Fruit fly (Drosophila melanogaster) whole organism, embryonic: ENCODE measurements around the gene CG34256.

ENCODE experiments used
- Abd-B ChIP-seq: fragments of 200-800 bp; sonication (Bioruptor generic); optimal IDR thresholded peaks from 2 replicates; lab custom pipeline; 2018; ENCODE audit warnings: missing biosample characterization, mild to moderate bottlenecking, missing genetic modification characterization, moderate library complexity
- Asciz ChIP-seq: fragments of 200-800 bp; sonication (Bioruptor generic); optimal IDR thresholded peaks from 2 replicates; lab custom pipeline; 2017; ENCODE audit warnings: missing biosample characterization, mild to moderate bottlenecking, missing genetic modification characterization, missing genetic modification reagents
- Atf3 ChIP-seq: fragments of 200-800 bp; sonication (Bioruptor generic); optimal IDR thresholded peaks from 3 replicates; lab custom pipeline; 2016; ENCODE audit warnings: missing biosample characterization, missing genetic modification characterization
- Awh ChIP-seq: fragments of 200-800 bp; sonication (Bioruptor generic); IDR thresholded peaks from 2 replicates; pipeline ENCODE4, ENCODE4 v1.3.6; 2022; ENCODE audit warnings: missing biosample characterization, missing genetic modification characterization
- CG10431 ChIP-seq: fragments of 200-800 bp; sonication (Bioruptor generic); optimal IDR thresholded peaks from 3 replicates; lab custom pipeline; 2018; ENCODE audit warnings: missing biosample characterization, mild to moderate bottlenecking, missing genetic modification characterization
- CG10543 ChIP-seq: fragments of 200-800 bp; sonication (Bioruptor generic); optimal IDR thresholded peaks from 3 replicates; lab custom pipeline; 2017; ENCODE audit warnings: missing biosample characterization, mild to moderate bottlenecking, missing genetic modification characterization, moderate library complexity
- CG11560 ChIP-seq: fragments of 200-800 bp; sonication (Bioruptor generic); IDR thresholded peaks from 3 replicates; pipeline ENCODE4 v1.3.6; 2022; ENCODE audit warnings: missing biosample characterization, missing genetic modification characterization
- CG13123 ChIP-seq: fragments of 200-800 bp; sonication (Bioruptor generic); optimal IDR thresholded peaks from 2 replicates; lab custom pipeline; 2016; ENCODE audit warnings: missing biosample characterization, missing genetic modification characterization
- CG14965 ChIP-seq: fragments of 200-800 bp; sonication (Bioruptor generic); optimal IDR thresholded peaks from 2 replicates; lab custom pipeline; 2016; ENCODE audit warnings: missing biosample characterization, missing genetic modification characterization, borderline replicate concordance
- CG15011 ChIP-seq: fragments of 200-800 bp; sonication (Bioruptor generic); optimal IDR thresholded peaks from 3 replicates; lab custom pipeline; 2018; ENCODE audit warnings: missing biosample characterization, mild to moderate bottlenecking, missing genetic modification characterization
- CG15269 ChIP-seq: fragments of 200-800 bp; sonication (Bioruptor generic); optimal IDR thresholded peaks from 2 replicates; lab custom pipeline; 2018; ENCODE audit warnings: missing biosample characterization, mild to moderate bottlenecking, missing genetic modification characterization, moderate library complexity
- CG1529 ChIP-seq: fragments of 200-800 bp; sonication (Bioruptor generic); optimal IDR thresholded peaks from 3 replicates; lab custom pipeline; 2018; ENCODE audit warnings: missing biosample characterization, missing genetic modification characterization
- CG15601 ChIP-seq: fragments of 200-800 bp; sonication (Bioruptor generic); optimal IDR thresholded peaks from 3 replicates; lab custom pipeline; 2019; ENCODE audit warnings: missing biosample characterization, mild to moderate bottlenecking, missing genetic modification characterization, moderate library complexity
- CG2120 ChIP-seq: fragments of 200-800 bp; sonication (Bioruptor generic); optimal IDR thresholded peaks from 3 replicates; lab custom pipeline; 2016; ENCODE audit warnings: missing biosample characterization, missing genetic modification characterization
- CG3407 ChIP-seq: fragments of 200-800 bp; sonication (Bioruptor generic); optimal IDR thresholded peaks from 2 replicates; lab custom pipeline; 2018; ENCODE audit warnings: missing biosample characterization, mild to moderate bottlenecking, missing genetic modification characterization
- CG7372 ChIP-seq: fragments of 200-800 bp; sonication (Bioruptor generic); IDR thresholded peaks from 2 replicates; pipeline ENCODE4 v1.3.6; 2022; ENCODE audit warnings: missing biosample characterization, missing genetic modification characterization
- CG7745 ChIP-seq: fragments of 200-800 bp; sonication (Bioruptor generic); optimal IDR thresholded peaks from 2 replicates; lab custom pipeline; 2018; ENCODE audit warnings: missing biosample characterization, mild to moderate bottlenecking, missing genetic modification characterization, moderate library complexity
- CG7839 ChIP-seq: fragments of 200-800 bp; sonication (Bioruptor generic); optimal IDR thresholded peaks from 3 replicates; lab custom pipeline; 2018; ENCODE audit warnings: missing biosample characterization, mild to moderate bottlenecking, missing genetic modification characterization, moderate library complexity
- CG8290 ChIP-seq, 3 experiments: fragments of 200-800 bp; sonication (Bioruptor generic); optimal IDR thresholded peaks; 2 replicates each; lab custom pipeline; 2016 to 2019; ENCODE audit warnings: missing biosample characterization in 3 of 3, missing genetic modification characterization in 3 of 3, mild to moderate bottlenecking in 2 of 3, moderate library complexity in 1 of 3
- CoRest ChIP-seq: fragments of 200-800 bp; sonication (Bioruptor generic); optimal IDR thresholded peaks from 3 replicates; lab custom pipeline; 2018; ENCODE audit warnings: missing biosample characterization, mild to moderate bottlenecking, missing genetic modification characterization, moderate library complexity
- ERR ChIP-seq: fragments of 200-800 bp; sonication (Bioruptor generic); optimal IDR thresholded peaks from 2 replicates; lab custom pipeline; 2016; ENCODE audit warnings: missing biosample characterization, missing genetic modification characterization
- Eip74EF ChIP-seq, 2 experiments: fragments of 200-800 bp in 1 of 2; fragments of >200 bp in 1 of 2; sonication (Bioruptor generic) in 1 of 2; optimal IDR thresholded peaks; 2 replicates each; lab custom pipeline; 2017 to 2019; ENCODE audit warnings: missing biosample characterization in 2 of 2, missing genetic modification characterization in 2 of 2, mild to moderate bottlenecking in 1 of 2, moderate library complexity in 1 of 2
- Gsc ChIP-seq: fragments of 200-800 bp; sonication (Bioruptor generic); IDR thresholded peaks from 2 replicates; pipeline ENCODE4 v1.3.6; 2022; ENCODE audit warnings: missing biosample characterization, missing genetic modification characterization
- Hr3 ChIP-seq: fragments of 200-800 bp; sonication (Bioruptor generic); optimal IDR thresholded peaks from 3 replicates; lab custom pipeline; 2016; ENCODE audit warnings: missing biosample characterization, missing genetic modification characterization
- Hr78 ChIP-seq, 2 experiments: fragments of 200-800 bp in 1 of 2; fragments of >200 bp in 1 of 2; sonication (Bioruptor generic) in 1 of 2; optimal IDR thresholded peaks; 2 replicates each; lab custom pipeline; 2017 to 2019; ENCODE audit warnings: missing biosample characterization in 2 of 2, missing genetic modification characterization in 2 of 2, mild to moderate bottlenecking in 1 of 2, moderate library complexity in 1 of 2
- Med ChIP-seq: fragments of 200-800 bp; sonication (Bioruptor generic); peaks from one replicate; lab custom pipeline; 2016; ENCODE audit warnings: missing biosample characterization, missing genetic modification characterization, mild to moderate bottlenecking, inconsistent platforms, moderate library complexity
- Pdp1 ChIP-seq, 2 experiments: fragments of 200-800 bp; sonication (Bioruptor generic); optimal IDR thresholded peaks; 3 replicates each; lab custom pipeline; 2016; ENCODE audit warnings: missing biosample characterization in 2 of 2, missing genetic modification characterization in 2 of 2, mild to moderate bottlenecking in 1 of 2, moderate library complexity in 1 of 2
- Usf ChIP-seq: fragments of 200-800 bp; sonication (Bioruptor generic); optimal IDR thresholded peaks from 2 replicates; lab custom pipeline; 2017; ENCODE audit warnings: missing genotype, missing biosample characterization, missing genetic modification characterization
- az2 ChIP-seq: fragments of 200-800 bp; sonication (Bioruptor generic); optimal IDR thresholded peaks from 3 replicates; lab custom pipeline; 2016; ENCODE audit warnings: missing biosample characterization, missing genetic modification characterization
- chm ChIP-seq: fragments of 200-800 bp; sonication (Bioruptor generic); IDR thresholded peaks from 2 replicates; pipeline ENCODE4 v1.3.6; 2022; ENCODE audit warnings: missing biosample characterization, missing genetic modification characterization
- croc ChIP-seq: fragments of 200-800 bp; sonication (Bioruptor generic); conservative IDR thresholded peaks from 3 replicates; pipeline ENCODE4 v1.3.6; 2022; ENCODE audit warnings: missing biosample characterization, missing genetic modification characterization
- crol ChIP-seq: fragments of 200-800 bp; sonication (Bioruptor generic); IDR thresholded peaks from 2 replicates; pipeline ENCODE4 v1.3.6; 2022; ENCODE audit warnings: missing biosample characterization, missing genetic modification characterization
- fd96Cb ChIP-seq: fragments of 200-800 bp; sonication (Bioruptor generic); optimal IDR thresholded peaks from 2 replicates; lab custom pipeline; 2018; ENCODE audit warnings: missing biosample characterization, mild to moderate bottlenecking, missing genetic modification characterization, moderate library complexity
- gce ChIP-seq: fragments of 200-800 bp; sonication (Bioruptor generic); IDR thresholded peaks from 3 replicates; pipeline ENCODE4 v1.3.6; 2022; ENCODE audit warnings: missing biosample characterization, missing genetic modification characterization
- grn ChIP-seq: fragments of 200-800 bp; sonication (Bioruptor generic); optimal IDR thresholded peaks from 3 replicates; lab custom pipeline; 2017; ENCODE audit warnings: missing biosample characterization, missing genetic modification characterization
- gsb-n ChIP-seq: fragments of 200-800 bp; sonication (Bioruptor generic); optimal IDR thresholded peaks from 3 replicates; lab custom pipeline; 2018; ENCODE audit warnings: missing biosample characterization, mild to moderate bottlenecking, missing genetic modification characterization
- h ChIP-seq: fragments of >200 bp; optimal IDR thresholded peaks from 2 replicates; lab custom pipeline; 2017
- maf-S ChIP-seq: fragments of 200-800 bp; sonication (Bioruptor generic); optimal IDR thresholded peaks from 2 replicates; lab custom pipeline; 2016; ENCODE audit warnings: missing biosample characterization, missing genetic modification characterization
- oc ChIP-seq: fragments of 200-800 bp; sonication (Bioruptor generic); optimal IDR thresholded peaks from 2 replicates; lab custom pipeline; 2018; ENCODE audit warnings: missing biosample characterization, mild to moderate bottlenecking, missing genetic modification characterization, moderate library complexity
- prd ChIP-seq, 3 experiments: fragments of >200 bp in 2 of 3; fragments of 200-800 bp in 1 of 3; sonication (Bioruptor generic) in 1 of 3; optimal IDR thresholded peaks in 2 of 3; IDR thresholded peaks in 1 of 3; 2 replicates in 2 of 3; 3 replicates in 1 of 3; pipeline versions ENCODE4 v1.3.6 to Lab custom; 2017 to 2022; ENCODE audit warnings: missing biosample characterization in 1 of 3, missing genetic modification characterization in 1 of 3
- pros ChIP-seq: fragments of 200-800 bp; sonication (Bioruptor generic); optimal IDR thresholded peaks from 3 replicates; lab custom pipeline; 2019; ENCODE audit warnings: missing biosample characterization, mild to moderate bottlenecking, missing genetic modification characterization, moderate library complexity
- salm ChIP-seq: fragments of 200-800 bp; sonication (Bioruptor generic); optimal IDR thresholded peaks from 2 replicates; lab custom pipeline; 2018; ENCODE audit warnings: missing biosample characterization, mild to moderate bottlenecking, missing genetic modification characterization
- schlank ChIP-seq: fragments of 200-800 bp; sonication (Bioruptor generic); optimal IDR thresholded peaks from 2 replicates; lab custom pipeline; 2018; ENCODE audit warnings: missing biosample characterization, mild to moderate bottlenecking, missing genetic modification characterization
- sens ChIP-seq: fragments of 200-800 bp; sonication (Bioruptor generic); peaks from one replicate; lab custom pipeline; 2016; ENCODE audit warnings: missing biosample characterization, missing genetic modification characterization
- seq ChIP-seq: fragments of 200-800 bp; sonication (Bioruptor generic); IDR thresholded peaks from 2 replicates; pipeline ENCODE4 v1.3.6; 2022; ENCODE audit warnings: missing biosample characterization, missing genetic modification characterization
- slou ChIP-seq: fragments of 200-800 bp; sonication (Bioruptor generic); optimal IDR thresholded peaks from 3 replicates; lab custom pipeline; 2016; ENCODE audit warnings: missing biosample characterization, missing genetic modification characterization
- ttk ChIP-seq: fragments of 200-800 bp; sonication (Bioruptor generic); IDR thresholded peaks from 2 replicates; pipeline ENCODE4 v2.1.2; 2022; ENCODE audit warnings: missing biosample characterization, missing genetic modification characterization
- usp ChIP-seq: fragments of >200 bp; optimal IDR thresholded peaks from 2 replicates; lab custom pipeline; 2017; ENCODE audit warnings: missing biosample characterization, missing genetic modification characterization

Gene CG34256

DNA sequence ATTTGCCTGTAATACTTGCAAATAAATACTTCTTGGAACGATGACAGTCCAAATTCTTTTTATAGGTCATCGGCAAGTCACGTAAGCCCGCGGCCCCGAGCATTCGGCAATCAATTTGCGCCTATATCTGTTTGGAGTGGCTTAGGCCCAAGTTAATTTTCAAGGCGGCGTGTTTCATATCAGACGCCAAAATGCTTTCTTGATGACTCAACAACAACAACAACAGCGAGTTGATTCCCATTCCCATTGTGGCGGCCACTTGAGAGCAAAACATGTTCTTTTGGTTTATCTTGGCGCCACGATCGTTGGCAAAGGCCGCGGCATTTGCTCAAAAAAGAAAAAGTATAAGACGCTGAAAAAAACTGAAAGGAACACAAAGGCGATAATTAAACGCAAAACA, 24.5 kb upstream of the CG34256 start (continued):
- TF ChIP-seq CG7745 (tag; lab: Kevin White, UChicago) (no peak), usp (GFP tag; lab: Kevin White, UChicago) (no peak), CG2120 (GFP tag; lab: Kevin White, UChicago) (no peak), CG8290 (GFP tag; optimal IDR thresholded peaks at IDR 0.05; lab: Kevin White, UChicago) (no peak), CG8290 (tag; optimal IDR thresholded peaks at IDR 0.05; lab: Kevin White, UChicago) (no peak), CG10431 (GFP tag; lab: Kevin White, UChicago) (no peak), CG13123 (GFP tag; lab: Kevin White, UChicago) (no peak), gce (GFP tag; lab: Robert Waterston, UW) (no peak), slou (GFP tag; lab: Kevin White, UChicago) (no peak), CG15601 (tag; lab: Kevin White, UChicago) (no peak), CG3407 (GFP tag; lab: Kevin White, UChicago) (no peak), Gsc (no peak), maf-S (GFP tag; lab: Kevin White, UChicago) (no peak), croc (GFP tag; lab: Robert Waterston, UW) (no peak), az2 (GFP tag; lab: Kevin White, UChicago) (no peak), seq (GFP tag; lab: Robert Waterston, UW) (no peak), CG11560 (tag; lab: Robert Waterston, UW) (no peak), Usf (no peak), CG1529 (GFP tag; lab: Kevin White, UChicago) (no peak), CG7839 (tag; lab: Kevin White, UChicago) (no peak), Atf3 (GFP tag; lab: Kevin White, UChicago) (no peak), h (no peak), Pdp1 (GFP tag; optimal IDR thresholded peaks at IDR 0.05; lab: Kevin White, UChicago) (peak in 1 of 2 experiments; percentile 23), CoRest (tag; lab: Kevin White, UChicago) (no peak)

DNA sequence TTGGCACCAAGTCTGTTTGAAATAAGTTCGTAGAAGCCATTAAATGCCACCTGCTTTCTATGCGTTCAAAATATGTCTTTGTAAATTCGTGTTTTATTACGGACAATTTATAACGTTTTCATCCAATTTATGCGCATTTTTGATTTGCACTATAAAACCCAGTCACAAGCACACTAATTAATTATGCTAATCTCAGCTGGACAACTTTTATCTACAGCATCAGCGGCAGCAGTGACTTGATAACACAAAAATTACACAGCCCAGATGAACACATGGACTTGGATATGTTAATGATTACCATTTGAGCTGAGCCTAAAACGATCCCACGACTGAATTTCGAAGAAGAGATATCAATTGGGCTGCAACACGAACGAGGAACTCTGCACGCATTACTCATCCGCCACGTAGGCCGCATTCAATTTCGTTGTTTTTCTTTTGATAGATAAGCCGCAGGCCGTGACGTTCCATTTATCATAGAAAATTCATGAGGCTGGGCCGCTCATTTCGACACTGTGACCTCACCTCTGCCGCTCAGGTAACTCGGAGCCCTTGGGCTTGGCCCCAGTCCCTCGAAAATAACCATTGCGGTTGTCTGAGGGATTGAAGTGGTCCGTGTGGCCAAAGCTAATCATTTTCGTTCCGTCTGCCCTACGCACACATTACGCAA, 23.6 kb upstream of the CG34256 start:
- TF ChIP-seq crol (peak; percentile 29; the same call in 1 of the 2 replicates), oc (peak; percentile 77), Hr78 (GFP tag; optimal IDR thresholded peaks at IDR 0.05; lab: Kevin White, UChicago) (peak in 1 of 2 experiments; percentile 72), Asciz (GFP tag; lab: Kevin White, UChicago) (no peak), salm (tag; lab: Kevin White, UChicago) (peak; percentile 0), Eip74EF (GFP tag; optimal IDR thresholded peaks at IDR 0.05; lab: Kevin White, UChicago) (peak in 1 of 2 experiments; percentile 22), chm (0 out of 2 replicates have a peak, but pooled peaks have one; percentile 16), grn (GFP tag; lab: Kevin White, UChicago) (peak; percentile 66), ERR (GFP tag; lab: Kevin White, UChicago) (no peak), schlank (tag; lab: Kevin White, UChicago) (no peak), CG10543 (GFP tag; lab: Kevin White, UChicago) (peak; percentile 66), prd (optimal IDR thresholded peaks at IDR 0.05; lab: Kevin White, UChicago) (no peak), prd (GFP tag; IDR thresholded peaks at IDR 0.05; lab: Robert Waterston, UW) (0 out of 3 replicates have a peak, but pooled peaks have one; percentile 10), sens (GFP tag; lab: Kevin White, UChicago) (peak; percentile 72), Med (GFP tag; lab: Kevin White, UChicago) (peak; percentile 43), fd96Cb (tag; lab: Kevin White, UChicago) (no peak), CG15011 (no peak), pros (GFP tag; lab: Kevin White, UChicago) (peak; percentile 74), CG15269 (tag; lab: Kevin White, UChicago) (peak; percentile 50), gsb-n (peak; percentile 21), CG14965 (GFP tag; lab: Kevin White, UChicago) (no peak), CG13123 (GFP tag; lab: Kevin White, UChicago) (no peak), CG7372 (GFP tag; lab: Robert Waterston, UW) (peak; percentile 61; the same call in 1 of the 2 replicates), Hr3 (no peak), Abd-B (GFP tag; lab: Kevin White, UChicago) (no peak), ttk (no peak), Awh (peak; percentile 95)
